Worm (Caenorhabditis elegans) whole organism, mixed stage, embryonic: ENCODE data around the gene dop-3.

Experiments used
- M03D4.4 ChIP-seq: sonication (generic microtip); optimal IDR thresholded peaks from 2 replicates; lab custom pipeline; 2017; ENCODE audit warnings: mild to moderate bottlenecking, missing genetic modification characterization, missing compliant biosample characterization
- bed-3 ChIP-seq: fragments of 200-800 bp; sonication (Bioruptor generic); optimal IDR thresholded peaks from 3 replicates; lab custom pipeline; 2018; ENCODE audit warnings: mild to moderate bottlenecking, missing genetic modification characterization, moderate library complexity, missing compliant biosample characterization
- blmp-1 ChIP-seq: fragments of 150-350 bp; optimal IDR thresholded peaks from 2 replicates; lab custom pipeline; 2014; ENCODE audit warnings: missing biosample characterization, missing genetic modification characterization
- ceh-39 ChIP-seq: fragments of 150-350 bp; optimal IDR thresholded peaks from 2 replicates; lab custom pipeline; 2014; ENCODE audit warnings: missing biosample characterization, missing genetic modification characterization
- ceh-43 ChIP-seq: fragments of 200-800 bp; sonication (Bioruptor generic); optimal IDR thresholded peaks from 2 replicates; lab custom pipeline; 2018; ENCODE audit warnings: mild to moderate bottlenecking, missing genetic modification characterization, moderate library complexity, missing compliant biosample characterization
- ceh-83 ChIP-seq: fragments of 200-800 bp; sonication (Bioruptor generic); optimal IDR thresholded peaks from 2 replicates; lab custom pipeline; 2018; ENCODE audit warnings: mild to moderate bottlenecking, missing genetic modification characterization, missing compliant biosample characterization
- ces-1 ChIP-seq: fragments of 150-350 bp; optimal IDR thresholded peaks from 2 replicates; lab custom pipeline; 2014; ENCODE audit warnings: missing biosample characterization, missing genetic modification reagents, missing genetic modification characterization
- cnd-1 ChIP-seq: fragments of 200-800 bp; sonication (Bioruptor generic); optimal IDR thresholded peaks from 2 replicates; lab custom pipeline; 2018; ENCODE audit warnings: mild to moderate bottlenecking, missing genetic modification characterization, missing compliant biosample characterization
- drap-1 ChIP-seq: fragments of 200-800 bp; sonication (Bioruptor generic); optimal IDR thresholded peaks from 3 replicates; lab custom pipeline; 2018; ENCODE audit warnings: mild to moderate bottlenecking, missing genetic modification characterization, missing compliant biosample characterization
- elt-1 ChIP-seq: sonication (generic microtip); optimal IDR thresholded peaks from 2 replicates; lab custom pipeline; 2017; ENCODE audit warnings: missing genetic modification characterization, mild to moderate bottlenecking, missing compliant biosample characterization, antibody characterized with exemption, moderate library complexity, borderline replicate concordance; ENCODE audit not compliant: insufficient read depth
- elt-3 ChIP-seq: fragments of 150-350 bp; optimal IDR thresholded peaks from 2 replicates; lab custom pipeline; 2014; ENCODE audit warnings: missing biosample characterization, missing genetic modification characterization
- flh-1 ChIP-seq: fragments of 200-800 bp; sonication (Bioruptor generic); optimal IDR thresholded peaks from 2 replicates; lab custom pipeline; 2018; ENCODE audit warnings: mild to moderate bottlenecking, missing genetic modification characterization, moderate library complexity, missing compliant biosample characterization
- hlh-1 ChIP-seq: fragments of 150-350 bp; optimal IDR thresholded peaks from 2 replicates; lab custom pipeline; 2014; ENCODE audit warnings: missing biosample characterization, missing genetic modification reagents, missing genetic modification characterization
- lin-13 ChIP-seq: fragments of 150-350 bp; optimal IDR thresholded peaks from 2 replicates; lab custom pipeline; 2014; ENCODE audit warnings: missing biosample characterization, missing genetic modification characterization
- lin-32 ChIP-seq: fragments of 200-800 bp; sonication (Bioruptor generic); optimal IDR thresholded peaks from 2 replicates; lab custom pipeline; 2018; ENCODE audit warnings: mild to moderate bottlenecking, missing genetic modification characterization, missing compliant biosample characterization
- lsy-2 ChIP-seq: fragments of 150-350 bp; optimal IDR thresholded peaks from 2 replicates; lab custom pipeline; 2014; ENCODE audit warnings: missing biosample characterization, missing genetic modification characterization
- mab-5 ChIP-seq: fragments of 150-350 bp; optimal IDR thresholded peaks from 2 replicates; lab custom pipeline; 2014; ENCODE audit warnings: missing biosample characterization, missing genetic modification characterization
- mep-1 ChIP-seq: fragments of 150-350 bp; optimal IDR thresholded peaks from 2 replicates; lab custom pipeline; 2017; ENCODE audit warnings: missing biosample characterization, missing genetic modification reagents, missing genetic modification characterization, inconsistent platforms
- mls-2 ChIP-seq: sonication (generic microtip); optimal IDR thresholded peaks from 2 replicates; lab custom pipeline; 2016; ENCODE audit warnings: mild to moderate bottlenecking, missing genetic modification characterization, moderate library complexity, missing compliant biosample characterization
- nhr-12 ChIP-seq: fragments of 150-350 bp; optimal IDR thresholded peaks from 2 replicates; lab custom pipeline; 2014; ENCODE audit warnings: missing biosample characterization, missing genetic modification characterization
- nhr-2 ChIP-seq: fragments of 150-350 bp; optimal IDR thresholded peaks from 2 replicates; lab custom pipeline; 2014; ENCODE audit warnings: missing biosample characterization, missing genetic modification characterization
- nhr-28 ChIP-seq: fragments of 150-350 bp; optimal IDR thresholded peaks from 2 replicates; lab custom pipeline; 2014; ENCODE audit warnings: missing biosample characterization, missing genetic modification characterization
- nhr-76 ChIP-seq: sonication (generic microtip); optimal IDR thresholded peaks from 2 replicates; lab custom pipeline; 2017; ENCODE audit warnings: missing biosample characterization, missing genetic modification characterization
- pha-4 ChIP-seq: fragments of 150-350 bp; optimal IDR thresholded peaks from 2 replicates; lab custom pipeline; 2018; ENCODE audit warnings: missing biosample characterization, missing genetic modification reagents, missing genetic modification characterization
- sem-2 ChIP-seq: fragments of 200-800 bp; sonication (Bioruptor generic); optimal IDR thresholded peaks from 2 replicates; lab custom pipeline; 2018; ENCODE audit warnings: mild to moderate bottlenecking, missing genetic modification characterization, missing compliant biosample characterization
- snpc-4 ChIP-seq: fragments of 150-350 bp; optimal IDR thresholded peaks from 2 replicates; lab custom pipeline; 2014; ENCODE audit warnings: missing biosample characterization, missing genetic modification characterization
- sptf-1 ChIP-seq: sonication (generic microtip); optimal IDR thresholded peaks from 2 replicates; lab custom pipeline; 2017; ENCODE audit warnings: mild to moderate bottlenecking, missing genetic modification characterization, moderate library complexity, missing compliant biosample characterization
- tbx-8 ChIP-seq: fragments of 200-800 bp; sonication (Bioruptor generic); optimal IDR thresholded peaks from 2 replicates; lab custom pipeline; 2018; ENCODE audit warnings: mild to moderate bottlenecking, missing genetic modification characterization, moderate library complexity, missing compliant biosample characterization
- unc-120 ChIP-seq: sonication (generic microtip); optimal IDR thresholded peaks from 2 replicates; lab custom pipeline; 2017; ENCODE audit warnings: missing genetic modification characterization, missing compliant biosample characterization; ENCODE audit not compliant: poor library complexity, severe bottlenecking
- unc-39 ChIP-seq: fragments of 150-350 bp; optimal IDR thresholded peaks from 2 replicates; lab custom pipeline; 2014; ENCODE audit warnings: missing biosample characterization, missing genetic modification characterization
- unc-62 ChIP-seq: fragments of 150-350 bp; optimal IDR thresholded peaks from 2 replicates; lab custom pipeline; 2014; ENCODE audit warnings: missing biosample characterization, missing genetic modification reagents, missing genetic modification characterization
- zip-8 ChIP-seq: fragments of 150-350 bp; optimal IDR thresholded peaks from 2 replicates; lab custom pipeline; 2014; ENCODE audit warnings: missing biosample characterization, missing genetic modification characterization
- ztf-11 ChIP-seq: fragments of 150-350 bp; optimal IDR thresholded peaks from 2 replicates; lab custom pipeline; 2014; ENCODE audit warnings: missing biosample characterization, missing genetic modification characterization

Gene dop-3

ce11 chrX:6569624-6570023, at the start of gene dop-3:
TSS of gene dop-3 (minus strand) at chrX:6569724.
- no peak for TF ChIP-seq mep-1 (tag; lab: Kevin White, UChicago)
- no peak for TF ChIP-seq sem-2
- no peak for TF ChIP-seq flh-1 (GFP tag; lab: Kevin White, UChicago)
- no peak for TF ChIP-seq nhr-12 (tag; lab: Kevin White, UChicago)
- TF ChIP-seq zip-8 (tag; lab: Kevin White, UChicago): no peak
- TF ChIP-seq blmp-1: no peak
- no peak for TF ChIP-seq ceh-83
- TF ChIP-seq cnd-1 (tag; lab: Kevin White, UChicago): no peak
- no peak for TF ChIP-seq sptf-1 (tag; lab: Kevin White, UChicago)
- no peak for TF ChIP-seq pha-4 (tag; lab: Kevin White, UChicago)
- TF ChIP-seq ceh-43: no peak
- TF ChIP-seq ceh-39 (tag; lab: Kevin White, UChicago): no peak
- no peak for TF ChIP-seq elt-1 (tag; lab: Kevin White, UChicago)
- TF ChIP-seq hlh-1 (tag; lab: Kevin White, UChicago): no peak
- TF ChIP-seq drap-1 (GFP tag; lab: Kevin White, UChicago): no peak
- TF ChIP-seq snpc-4 (tag; lab: Kevin White, UChicago): no peak

- no peak for TF ChIP-seq nhr-2
- no peak for TF ChIP-seq ces-1 (GFP tag; lab: Kevin White, UChicago)
- TF ChIP-seq unc-62 (GFP tag; lab: Kevin White, UChicago): no peak
- no peak for TF ChIP-seq lin-32 (GFP tag; lab: Kevin White, UChicago)
- no peak for TF ChIP-seq unc-120 (tag; lab: Kevin White, UChicago)
- no peak for TF ChIP-seq zip-8 (tag; lab: Kevin White, UChicago)
Measured at ce11 chrX:6618712-6619111, 49.2 kb upstream of the dop-3 start, which contains the start of gene kqt-1. TSS of gene kqt-1 (plus strand) at chrX:6619012.

- TF ChIP-seq mls-2 (tag; lab: Kevin White, UChicago) (peak; percentile 2), ceh-83 (no peak)
Measured at ce11 chrX:6617622-6618021, 48.1 kb upstream of the dop-3 start.

- no peak for TF ChIP-seq nhr-2
- peak; percentile 84 for TF ChIP-seq ces-1 (GFP tag; lab: Kevin White, UChicago)
Measured at ce11 chrX:6613537-6613936, 44.0 kb upstream of the dop-3 start.

ce11 chrX:6609717-6610116, 40.2 kb upstream of the dop-3 start, which contains the start of gene C25B8.8:
TSS of gene C25B8.8 (plus strand) at chrX:6610017.
- TF ChIP-seq M03D4.4 (tag; lab: Kevin White, UChicago) (no peak), hlh-1 (tag; lab: Kevin White, UChicago) (no peak), sptf-1 (tag; lab: Kevin White, UChicago) (no peak), mep-1 (tag; lab: Kevin White, UChicago) (no peak), ztf-11 (tag; lab: Kevin White, UChicago) (no peak), unc-62 (GFP tag; lab: Kevin White, UChicago) (no peak), mab-5 (tag; lab: Kevin White, UChicago) (no peak), lsy-2 (no peak), elt-1 (tag; lab: Kevin White, UChicago) (no peak), flh-1 (GFP tag; lab: Kevin White, UChicago) (no peak), unc-39 (tag; lab: Kevin White, UChicago) (no peak), tbx-8 (GFP tag; lab: Kevin White, UChicago) (no peak), nhr-76 (no peak), nhr-2 (no peak), unc-120 (tag; lab: Kevin White, UChicago) (no peak), nhr-28 (tag; lab: Kevin White, UChicago) (no peak), lin-32 (GFP tag; lab: Kevin White, UChicago) (no peak)
- TF ChIP-seq, all 35 proteins: peak for 0

- no peak for TF ChIP-seq unc-120 (tag; lab: Kevin White, UChicago)
- TF ChIP-seq bed-3 (GFP tag; lab: Kevin White, UChicago): no peak
- TF ChIP-seq pha-4 (tag; lab: Kevin White, UChicago): no peak
- no peak for TF ChIP-seq lsy-2
- TF ChIP-seq elt-3 (tag; lab: Kevin White, UChicago): no peak
- TF ChIP-seq cnd-1 (tag; lab: Kevin White, UChicago): no peak
- TF ChIP-seq nhr-76: no peak
- no peak for TF ChIP-seq zip-8 (tag; lab: Kevin White, UChicago)
- TF ChIP-seq unc-39 (tag; lab: Kevin White, UChicago): no peak
- TF ChIP-seq flh-1 (GFP tag; lab: Kevin White, UChicago): no peak
- TF ChIP-seq mls-2 (tag; lab: Kevin White, UChicago): no peak
- TF ChIP-seq ceh-83: no peak
- no peak for TF ChIP-seq lin-13 (tag; lab: Kevin White, UChicago)
- TF ChIP-seq nhr-28 (tag; lab: Kevin White, UChicago): no peak
- TF ChIP-seq, all 35 proteins: peak for 0
Measured at ce11 chrX:6609251-6609650, 39.7 kb upstream of the dop-3 start.
